Fruit fly (Drosophila melanogaster) whole organism, adult: ENCODE data around the gene CG18744.

Experiments
- CG11617 ChIP-seq: fragments of 200-800 bp; sonication (Bioruptor generic); optimal IDR thresholded peaks from 2 replicates; lab custom pipeline; 2017; ENCODE audit warnings: mild to moderate bottlenecking, missing biosample characterization, missing genetic modification reagents, missing genetic modification characterization
- CG14711 ChIP-seq: fragments of 200-800 bp; sonication (Bioruptor generic); optimal IDR thresholded peaks from 2 replicates; lab custom pipeline; 2018; ENCODE audit warnings: missing biosample characterization, mild to moderate bottlenecking, missing genetic modification characterization, moderate library complexity
- CG1620 ChIP-seq: fragments of 200-800 bp; sonication (Bioruptor generic); optimal IDR thresholded peaks from 2 replicates; lab custom pipeline; 2016; ENCODE audit warnings: missing biosample characterization, missing genetic modification characterization
- CG5204 ChIP-seq: fragments of 200-800 bp; sonication (Bioruptor generic); optimal IDR thresholded peaks from 2 replicates; lab custom pipeline; 2016; ENCODE audit warnings: missing biosample characterization, missing genetic modification characterization
- CG7045 ChIP-seq: fragments of 200-800 bp; sonication (Bioruptor generic); optimal IDR thresholded peaks from 2 replicates; lab custom pipeline; 2017; ENCODE audit warnings: missing biosample characterization, mild to moderate bottlenecking, missing genetic modification characterization
- CG7101 ChIP-seq: fragments of 200-800 bp; sonication (Bioruptor generic); optimal IDR thresholded peaks from 2 replicates; lab custom pipeline; 2018; ENCODE audit warnings: missing biosample characterization, mild to moderate bottlenecking, missing genetic modification characterization, moderate library complexity
- Crg-1 ChIP-seq: fragments of 200-800 bp; sonication (Bioruptor generic); optimal IDR thresholded peaks from 2 replicates; lab custom pipeline; 2016; ENCODE audit warnings: missing biosample characterization, missing genetic modification characterization
- Hr96 ChIP-seq: fragments of 200-800 bp; sonication (Bioruptor generic); optimal IDR thresholded peaks from 2 replicates; lab custom pipeline; 2016; ENCODE audit warnings: missing biosample characterization, missing genetic modification characterization
- bab1 ChIP-seq: fragments of 200-800 bp; sonication (Bioruptor generic); optimal IDR thresholded peaks from 3 replicates; lab custom pipeline; 2019; ENCODE audit warnings: missing biosample characterization, mild to moderate bottlenecking, missing genetic modification characterization, moderate library complexity
- ovo ChIP-seq: fragments of 200-800 bp; sonication (Bioruptor generic); optimal IDR thresholded peaks from 2 replicates; lab custom pipeline; 2016; ENCODE audit warnings: missing biosample characterization, missing genetic modification characterization

DNA sequence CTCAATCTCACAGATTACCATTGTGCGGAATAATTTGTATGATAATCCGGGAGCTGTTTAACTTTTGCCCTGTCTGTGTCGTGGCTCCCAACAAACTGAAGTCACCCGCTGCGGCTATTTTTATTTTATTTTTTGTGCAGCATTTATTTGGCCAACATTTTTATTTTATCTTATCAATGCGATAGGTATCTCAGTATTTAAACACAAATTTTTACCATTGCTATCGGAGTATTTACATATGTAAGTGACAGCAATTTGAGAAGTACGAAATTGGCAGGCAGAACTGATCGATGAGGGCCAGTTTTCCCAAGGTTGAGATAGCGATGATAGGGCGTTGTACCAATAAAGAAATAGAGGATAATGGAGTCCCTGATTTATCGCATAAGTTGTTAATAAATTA lies 8.5 kb downstream of the CG18744 start, which contains the start of gene CG18746:
- no peak for TF ChIP-seq CG14711 (tag; lab: Kevin White, UChicago)
- TF ChIP-seq CG7045 (GFP tag; lab: Kevin White, UChicago): no peak
- no peak for TF ChIP-seq CG11617 (GFP tag; lab: Kevin White, UChicago)
- TF ChIP-seq CG7101 (tag; lab: Kevin White, UChicago): no peak
- TF ChIP-seq Crg-1 (GFP tag; lab: Kevin White, UChicago): no peak
- no peak for TF ChIP-seq ovo (GFP tag; lab: Kevin White, UChicago)
- no peak for TF ChIP-seq CG5204 (GFP tag; lab: Kevin White, UChicago)
- TF ChIP-seq bab1: no peak
- TF ChIP-seq CG1620 (GFP tag; lab: Kevin White, UChicago): no peak
- TF ChIP-seq Hr96 (GFP tag; lab: Kevin White, UChicago): no peak
